Worm (Caenorhabditis elegans) whole organism, mixed stage, embryonic: ENCODE results near the gene slc-25A10.

ENCODE experiments used
- M03D4.4 ChIP-seq: sonication (generic microtip); optimal IDR thresholded peaks from 2 replicates; lab custom pipeline; 2017; ENCODE audit warnings: mild to moderate bottlenecking, missing genetic modification characterization, missing compliant biosample characterization
- bed-3 ChIP-seq: fragments of 200-800 bp; sonication (Bioruptor generic); optimal IDR thresholded peaks from 3 replicates; lab custom pipeline; 2018; ENCODE audit warnings: mild to moderate bottlenecking, missing genetic modification characterization, moderate library complexity, missing compliant biosample characterization
- blmp-1 ChIP-seq: fragments of 150-350 bp; optimal IDR thresholded peaks from 2 replicates; lab custom pipeline; 2014; ENCODE audit warnings: missing biosample characterization, missing genetic modification characterization
- ceh-43 ChIP-seq: fragments of 200-800 bp; sonication (Bioruptor generic); optimal IDR thresholded peaks from 2 replicates; lab custom pipeline; 2018; ENCODE audit warnings: mild to moderate bottlenecking, missing genetic modification characterization, moderate library complexity, missing compliant biosample characterization
- ceh-83 ChIP-seq: fragments of 200-800 bp; sonication (Bioruptor generic); optimal IDR thresholded peaks from 2 replicates; lab custom pipeline; 2018; ENCODE audit warnings: mild to moderate bottlenecking, missing genetic modification characterization, missing compliant biosample characterization
- ces-1 ChIP-seq: fragments of 150-350 bp; optimal IDR thresholded peaks from 2 replicates; lab custom pipeline; 2014; ENCODE audit warnings: missing biosample characterization, missing genetic modification reagents, missing genetic modification characterization
- cnd-1 ChIP-seq: fragments of 200-800 bp; sonication (Bioruptor generic); optimal IDR thresholded peaks from 2 replicates; lab custom pipeline; 2018; ENCODE audit warnings: mild to moderate bottlenecking, missing genetic modification characterization, missing compliant biosample characterization
- drap-1 ChIP-seq: fragments of 200-800 bp; sonication (Bioruptor generic); optimal IDR thresholded peaks from 3 replicates; lab custom pipeline; 2018; ENCODE audit warnings: mild to moderate bottlenecking, missing genetic modification characterization, missing compliant biosample characterization
- elt-1 ChIP-seq: sonication (generic microtip); optimal IDR thresholded peaks from 2 replicates; lab custom pipeline; 2017; ENCODE audit warnings: missing genetic modification characterization, mild to moderate bottlenecking, missing compliant biosample characterization, antibody characterized with exemption, moderate library complexity, borderline replicate concordance; ENCODE audit not compliant: insufficient read depth
- elt-3 ChIP-seq: fragments of 150-350 bp; optimal IDR thresholded peaks from 2 replicates; lab custom pipeline; 2014; ENCODE audit warnings: missing biosample characterization, missing genetic modification characterization
- flh-1 ChIP-seq: fragments of 200-800 bp; sonication (Bioruptor generic); optimal IDR thresholded peaks from 2 replicates; lab custom pipeline; 2018; ENCODE audit warnings: mild to moderate bottlenecking, missing genetic modification characterization, moderate library complexity, missing compliant biosample characterization
- ham-2 ChIP-seq: fragments of 200-800 bp; sonication (Bioruptor generic); optimal IDR thresholded peaks from 2 replicates; lab custom pipeline; 2018; ENCODE audit warnings: mild to moderate bottlenecking, missing genetic modification characterization, missing compliant biosample characterization
- hlh-1 ChIP-seq: fragments of 150-350 bp; optimal IDR thresholded peaks from 2 replicates; lab custom pipeline; 2014; ENCODE audit warnings: missing biosample characterization, missing genetic modification reagents, missing genetic modification characterization
- lin-13 ChIP-seq: fragments of 150-350 bp; optimal IDR thresholded peaks from 2 replicates; lab custom pipeline; 2014; ENCODE audit warnings: missing biosample characterization, missing genetic modification characterization
- lsy-2 ChIP-seq: fragments of 150-350 bp; optimal IDR thresholded peaks from 2 replicates; lab custom pipeline; 2014; ENCODE audit warnings: missing biosample characterization, missing genetic modification characterization
- mab-5 ChIP-seq: fragments of 150-350 bp; optimal IDR thresholded peaks from 2 replicates; lab custom pipeline; 2014; ENCODE audit warnings: missing biosample characterization, missing genetic modification characterization
- mep-1 ChIP-seq: fragments of 150-350 bp; optimal IDR thresholded peaks from 2 replicates; lab custom pipeline; 2017; ENCODE audit warnings: missing biosample characterization, missing genetic modification reagents, missing genetic modification characterization, inconsistent platforms
- mls-2 ChIP-seq: sonication (generic microtip); optimal IDR thresholded peaks from 2 replicates; lab custom pipeline; 2016; ENCODE audit warnings: mild to moderate bottlenecking, missing genetic modification characterization, moderate library complexity, missing compliant biosample characterization
- nhr-237 ChIP-seq: fragments of 150-350 bp; optimal IDR thresholded peaks from 2 replicates; lab custom pipeline; 2014; ENCODE audit warnings: missing biosample characterization, missing genetic modification characterization
- nhr-76 ChIP-seq: sonication (generic microtip); optimal IDR thresholded peaks from 2 replicates; lab custom pipeline; 2017; ENCODE audit warnings: missing biosample characterization, missing genetic modification characterization
- pha-4 ChIP-seq: fragments of 150-350 bp; optimal IDR thresholded peaks from 2 replicates; lab custom pipeline; 2018; ENCODE audit warnings: missing biosample characterization, missing genetic modification reagents, missing genetic modification characterization
- sem-2 ChIP-seq: fragments of 200-800 bp; sonication (Bioruptor generic); optimal IDR thresholded peaks from 2 replicates; lab custom pipeline; 2018; ENCODE audit warnings: mild to moderate bottlenecking, missing genetic modification characterization, missing compliant biosample characterization
- snpc-4 ChIP-seq: fragments of 150-350 bp; optimal IDR thresholded peaks from 2 replicates; lab custom pipeline; 2014; ENCODE audit warnings: missing biosample characterization, missing genetic modification characterization
- sptf-1 ChIP-seq: sonication (generic microtip); optimal IDR thresholded peaks from 2 replicates; lab custom pipeline; 2017; ENCODE audit warnings: mild to moderate bottlenecking, missing genetic modification characterization, moderate library complexity, missing compliant biosample characterization
- tbx-8 ChIP-seq: fragments of 200-800 bp; sonication (Bioruptor generic); optimal IDR thresholded peaks from 2 replicates; lab custom pipeline; 2018; ENCODE audit warnings: mild to moderate bottlenecking, missing genetic modification characterization, moderate library complexity, missing compliant biosample characterization
- unc-120 ChIP-seq: sonication (generic microtip); optimal IDR thresholded peaks from 2 replicates; lab custom pipeline; 2017; ENCODE audit warnings: missing genetic modification characterization, missing compliant biosample characterization; ENCODE audit not compliant: poor library complexity, severe bottlenecking
- unc-39 ChIP-seq: fragments of 150-350 bp; optimal IDR thresholded peaks from 2 replicates; lab custom pipeline; 2014; ENCODE audit warnings: missing biosample characterization, missing genetic modification characterization
- unc-62 ChIP-seq: fragments of 150-350 bp; optimal IDR thresholded peaks from 2 replicates; lab custom pipeline; 2014; ENCODE audit warnings: missing biosample characterization, missing genetic modification reagents, missing genetic modification characterization
- zip-8 ChIP-seq: fragments of 150-350 bp; optimal IDR thresholded peaks from 2 replicates; lab custom pipeline; 2014; ENCODE audit warnings: missing biosample characterization, missing genetic modification characterization
- ztf-11 ChIP-seq: fragments of 150-350 bp; optimal IDR thresholded peaks from 2 replicates; lab custom pipeline; 2014; ENCODE audit warnings: missing biosample characterization, missing genetic modification characterization

Gene slc-25A10

ce11 chrX:6741532-6741931 is 16.1 kb upstream of the slc-25A10 start:
- TF ChIP-seq mab-5 (tag; lab: Kevin White, UChicago) (no peak), unc-62 (peak; percentile 52)

ce11 chrX:6740983-6741365 is 15.5 kb upstream of the slc-25A10 start:
- TF ChIP-seq mls-2 (tag; lab: Kevin White, UChicago) (no peak), elt-3 (tag; lab: Kevin White, UChicago) (no peak), sem-2 (GFP tag; lab: Kevin White, UChicago) (no peak), unc-39 (tag; lab: Kevin White, UChicago) (no peak), nhr-237 (tag; lab: Kevin White, UChicago) (no peak), zip-8 (tag; lab: Kevin White, UChicago) (no peak)
- TF ChIP-seq, all 35 proteins: peak for 0

ce11 chrX:6740282-6740982 is 15.0 kb upstream of the slc-25A10 start:
- no peak for TF ChIP-seq bed-3 (GFP tag; lab: Kevin White, UChicago)
- TF ChIP-seq sem-2 (GFP tag; lab: Kevin White, UChicago) = no peak
- no peak for TF ChIP-seq hlh-1 (tag; lab: Kevin White, UChicago)
- no peak for TF ChIP-seq elt-1 (tag; lab: Kevin White, UChicago)
- TF ChIP-seq ceh-43 (GFP tag; lab: Kevin White, UChicago) = no peak
- TF ChIP-seq ztf-11 (tag; lab: Kevin White, UChicago) = no peak
- no peak for TF ChIP-seq cnd-1 (tag; lab: Kevin White, UChicago)
- no peak for TF ChIP-seq nhr-237 (tag; lab: Kevin White, UChicago)
- no peak for TF ChIP-seq unc-120 (tag; lab: Kevin White, UChicago)

- TF ChIP-seq mep-1 (tag; lab: Kevin White, UChicago) (no peak), ces-1 (GFP tag; lab: Kevin White, UChicago) (peak; percentile 70)
Measured at ce11 chrX:6739034-6740008, 13.9 kb upstream of the slc-25A10 start.

ce11 chrX:6738535-6738934 is 13.1 kb upstream of the slc-25A10 start:
- TF ChIP-seq lsy-2 (tag; lab: Kevin White, UChicago) = no peak

- TF ChIP-seq ceh-83 (GFP tag; lab: Kevin White, UChicago) (no peak), unc-120 (tag; lab: Kevin White, UChicago) (peak; percentile 58), sem-2 (GFP tag; lab: Kevin White, UChicago) (peak; percentile 22), snpc-4 (no peak), lsy-2 (tag; lab: Kevin White, UChicago) (no peak), ceh-43 (GFP tag; lab: Kevin White, UChicago) (no peak), flh-1 (GFP tag; lab: Kevin White, UChicago) (no peak), M03D4.4 (no peak), ces-1 (GFP tag; lab: Kevin White, UChicago) (peak; percentile 55), ham-2 (peak; percentile 62), elt-1 (tag; lab: Kevin White, UChicago) (peak; percentile 88), pha-4 (tag; lab: Kevin White, UChicago) (peak; percentile 60), unc-62 (peak; percentile 69), tbx-8 (no peak), mep-1 (tag; lab: Kevin White, UChicago) (peak; percentile 35), hlh-1 (tag; lab: Kevin White, UChicago) (peak; percentile 43), unc-39 (tag; lab: Kevin White, UChicago) (no peak), drap-1 (no peak), blmp-1 (peak; percentile 37), nhr-237 (tag; lab: Kevin White, UChicago) (peak; percentile 38), elt-3 (tag; lab: Kevin White, UChicago) (peak; percentile 92), lin-13 (tag; lab: Kevin White, UChicago) (peak; percentile 14), mls-2 (tag; lab: Kevin White, UChicago) (peak; percentile 18), bed-3 (GFP tag; lab: Kevin White, UChicago) (no peak), sptf-1 (tag; lab: Kevin White, UChicago) (no peak), nhr-76 (tag; lab: Kevin White, UChicago) (no peak)
Measured at ce11 chrX:6737329-6738008, 12.0 kb upstream of the slc-25A10 start.
